Worm (Caenorhabditis elegans) whole organism, L3 larva: ENCODE data around the gene srz-1.

Source experiments
- R02D3.7 ChIP-seq: fragments of 150-350 bp; optimal IDR thresholded peaks from 2 replicates; lab custom pipeline; 2014; ENCODE audit warnings: missing biosample characterization, missing genetic modification characterization
- ceh-28 ChIP-seq: fragments of 150-350 bp; optimal IDR thresholded peaks from 2 replicates; lab custom pipeline; 2014; ENCODE audit warnings: missing biosample characterization, missing genetic modification reagents, missing genetic modification characterization
- ceh-9 ChIP-seq: sonication (generic microtip); optimal IDR thresholded peaks from 2 replicates; lab custom pipeline; 2018; ENCODE audit warnings: missing biosample characterization, missing genetic modification characterization
- daf-12 ChIP-seq: fragments of 150-350 bp; optimal IDR thresholded peaks from 2 replicates; lab custom pipeline; 2014; ENCODE audit warnings: missing biosample characterization, missing genetic modification reagents, missing genetic modification characterization
- elt-1 ChIP-seq: fragments of 150-350 bp; optimal IDR thresholded peaks from 2 replicates; lab custom pipeline; 2014; ENCODE audit warnings: missing biosample characterization, missing genetic modification characterization
- elt-2 ChIP-seq: sonication (generic microtip); optimal IDR thresholded peaks from 2 replicates; lab custom pipeline; 2016; ENCODE audit warnings: missing genetic modification reagents, mild to moderate bottlenecking, missing genetic modification characterization, missing compliant biosample characterization
- elt-3 ChIP-seq, 3 experiments: fragments of 150-350 bp in 1 of 3; sonication (generic microtip) in 2 of 3; optimal IDR thresholded peaks; 2 replicates in 2 of 3; 4 replicates in 1 of 3; lab custom pipeline; 2014 to 2017; ENCODE audit warnings: missing biosample characterization in 3 of 3, missing genetic modification characterization in 3 of 3
- eor-1 ChIP-seq, 2 experiments: fragments of 150-350 bp; optimal IDR thresholded peaks; 2 replicates each; lab custom pipeline; 2014 to 2018; ENCODE audit warnings: missing biosample characterization in 2 of 2, missing genetic modification characterization in 2 of 2
- fkh-10 ChIP-seq: sonication (generic microtip); optimal IDR thresholded peaks from 2 replicates; lab custom pipeline; 2017; ENCODE audit warnings: missing biosample characterization, missing genetic modification reagents, missing genetic modification characterization
- fkh-2 ChIP-seq: fragments of 150-350 bp; optimal IDR thresholded peaks from 2 replicates; lab custom pipeline; 2014; ENCODE audit warnings: missing biosample characterization, missing genetic modification reagents, missing genetic modification characterization
- fos-1 ChIP-seq: fragments of 150-350 bp; optimal IDR thresholded peaks from 2 replicates; lab custom pipeline; 2014; ENCODE audit warnings: missing biosample characterization, missing genetic modification characterization
- hmg-11 ChIP-seq: sonication (generic microtip); optimal IDR thresholded peaks from 2 replicates; lab custom pipeline; 2016; ENCODE audit warnings: missing genetic modification characterization, missing compliant biosample characterization
- jun-1 ChIP-seq: fragments of 150-350 bp; optimal IDR thresholded peaks from 2 replicates; lab custom pipeline; 2014; ENCODE audit warnings: missing biosample characterization, missing genetic modification reagents, missing genetic modification characterization
- lin-15B ChIP-seq: fragments of 150-350 bp; optimal IDR thresholded peaks from 2 replicates; lab custom pipeline; 2014; ENCODE audit warnings: missing biosample characterization, missing genetic modification characterization
- lsy-12 ChIP-seq: sonication (generic microtip); optimal IDR thresholded peaks from 2 replicates; lab custom pipeline; 2016; ENCODE audit warnings: mild to moderate bottlenecking, missing genetic modification characterization, missing compliant biosample characterization
- mdl-1 ChIP-seq: fragments of 150-350 bp; optimal IDR thresholded peaks from 2 replicates; lab custom pipeline; 2014; ENCODE audit warnings: missing biosample characterization, missing genetic modification characterization
- nfya-1 ChIP-seq: sonication (generic microtip); optimal IDR thresholded peaks from 2 replicates; lab custom pipeline; 2017; ENCODE audit warnings: missing genetic modification characterization, mild to moderate bottlenecking, missing compliant biosample characterization, antibody characterized with exemption, moderate library complexity; ENCODE audit not compliant: insufficient read depth
- nhr-23 ChIP-seq: fragments of 150-350 bp; optimal IDR thresholded peaks from 2 replicates; lab custom pipeline; 2014; ENCODE audit warnings: missing biosample characterization, missing genetic modification reagents, missing genetic modification characterization
- nhr-25 ChIP-seq: sonication (generic microtip); optimal IDR thresholded peaks from 2 replicates; lab custom pipeline; 2017; ENCODE audit warnings: missing biosample characterization, missing genetic modification characterization
- nhr-28 ChIP-seq: fragments of 150-350 bp; optimal IDR thresholded peaks from 2 replicates; lab custom pipeline; 2014; ENCODE audit warnings: missing biosample characterization, missing genetic modification characterization
- nhr-43 ChIP-seq: sonication (generic microtip); optimal IDR thresholded peaks from 2 replicates; lab custom pipeline; 2016; ENCODE audit warnings: mild to moderate bottlenecking, missing genetic modification characterization, missing compliant biosample characterization; ENCODE audit not compliant: poor library complexity, severe bottlenecking
- nhr-67 ChIP-seq: fragments of 150-350 bp; optimal IDR thresholded peaks from 2 replicates; lab custom pipeline; 2014; ENCODE audit warnings: missing biosample characterization, missing genetic modification characterization
- nhr-76 ChIP-seq: fragments of 150-350 bp; sonication (generic microtip); optimal IDR thresholded peaks from 5 replicates; lab custom pipeline; 2014; ENCODE audit warnings: missing biosample characterization, missing genetic modification characterization
- nhr-77 ChIP-seq: fragments of 150-350 bp; optimal IDR thresholded peaks from 2 replicates; lab custom pipeline; 2014; ENCODE audit warnings: missing biosample characterization, missing genetic modification characterization
- pha-4 ChIP-seq: fragments of 150-350 bp; optimal IDR thresholded peaks from 2 replicates; lab custom pipeline; 2014; ENCODE audit warnings: missing biosample characterization, missing genetic modification reagents, missing genetic modification characterization
- pqm-1 ChIP-seq: fragments of 150-350 bp; optimal IDR thresholded peaks from 2 replicates; lab custom pipeline; 2017; ENCODE audit warnings: missing biosample characterization, missing genetic modification characterization, inconsistent platforms
- ztf-11 ChIP-seq: fragments of 150-350 bp; optimal IDR thresholded peaks from 2 replicates; lab custom pipeline; 2014; ENCODE audit warnings: missing biosample characterization, missing genetic modification characterization

The srz-1 gene

DNA sequence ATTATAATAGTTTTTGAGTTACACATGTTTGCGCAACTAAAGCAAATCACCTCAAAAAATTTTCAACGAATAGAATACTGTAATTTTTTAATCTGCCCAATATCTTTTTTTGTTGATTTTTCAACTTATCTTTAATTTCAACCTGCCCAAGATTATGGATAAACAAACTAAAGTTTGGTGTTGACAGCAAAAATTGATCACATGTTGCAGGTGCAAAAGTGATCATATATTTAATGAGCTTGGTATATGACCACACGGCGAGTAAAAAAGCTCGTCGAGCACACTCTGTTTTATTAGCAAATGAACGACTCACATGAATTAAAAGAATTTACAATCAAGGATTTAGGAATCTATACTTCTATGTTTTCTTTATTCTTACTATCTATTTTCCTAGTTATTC is at the start of gene srz-1:
TSS of gene srz-1 (plus strand) at position 301 of the 400 bp plus-strand sequence.
- TF ChIP-seq elt-3 (tag; optimal IDR thresholded peaks at IDR 0.05; lab: Kevin White, UChicago) (no peak), nhr-67 (tag; lab: Kevin White, UChicago) (no peak), fos-1 (tag; lab: Kevin White, UChicago) (no peak), pha-4 (tag; lab: Kevin White, UChicago) (no peak), fkh-2 (no peak), hmg-11 (tag; lab: Kevin White, UChicago) (no peak), nhr-25 (tag; lab: Kevin White, UChicago) (no peak), fkh-10 (GFP tag; lab: Kevin White, UChicago) (no peak)

- TF ChIP-seq mdl-1 (tag; lab: Kevin White, UChicago) = no peak
- peak; percentile 19 for TF ChIP-seq pqm-1 (tag; lab: Kevin White, UChicago)
- TF ChIP-seq elt-2 = peak; percentile 73
These were observed 47.7 kb upstream of the srz-1 start, which contains the start of gene oac-53 for ce11 chrV:16627962-16628361. oac-53 (minus strand) TSS chrV:16627970.

- TF ChIP-seq lin-15B (tag; lab: Kevin White, UChicago) = no peak
- no peak for TF ChIP-seq nhr-23 (tag; lab: Kevin White, UChicago)
- no peak for TF ChIP-seq ztf-11 (tag; lab: Kevin White, UChicago)
- TF ChIP-seq, all 47 proteins: peak for 0
These were observed 46.7 kb upstream of the srz-1 start, which contains the start of gene W06G6.2 for ce11 chrV:16628991-16629390. W06G6.2 (plus strand) TSS chrV:16629291.

ce11 chrV:16629600-16629999 is 46.1 kb upstream of the srz-1 start, which contains the start of gene srd-21:
srd-21 (plus strand) TSS chrV:16629900.
- TF ChIP-seq ceh-28 (tag; lab: Kevin White, UChicago) (no peak), nhr-43 (tag; lab: Kevin White, UChicago) (no peak), lin-15B (tag; lab: Kevin White, UChicago) (no peak), fkh-2 (no peak), fkh-10 (GFP tag; lab: Kevin White, UChicago) (no peak), eor-1 (tag; optimal IDR thresholded peaks at IDR 0.05; lab: Kevin White, UChicago) (no peak), elt-2 (no peak), ceh-9 (tag; lab: Kevin White, UChicago) (no peak), jun-1 (no peak), R02D3.7 (tag; lab: Kevin White, UChicago) (no peak), lsy-12 (tag; lab: Kevin White, UChicago) (no peak), nfya-1 (tag; lab: Kevin White, UChicago) (no peak), nhr-76 (tag; lab: Kevin White, UChicago) (no peak)

- TF ChIP-seq lsy-12 (tag; lab: Kevin White, UChicago) (no peak), elt-2 (peak; percentile 28)
- TF ChIP-seq, all 47 proteins: peak for 1
These were observed 39.7 kb upstream of the srz-1 start, which contains the start of gene mltn-11 for ce11 chrV:16635911-16636310. mltn-11 (plus strand) TSS chrV:16636186.

DNA sequence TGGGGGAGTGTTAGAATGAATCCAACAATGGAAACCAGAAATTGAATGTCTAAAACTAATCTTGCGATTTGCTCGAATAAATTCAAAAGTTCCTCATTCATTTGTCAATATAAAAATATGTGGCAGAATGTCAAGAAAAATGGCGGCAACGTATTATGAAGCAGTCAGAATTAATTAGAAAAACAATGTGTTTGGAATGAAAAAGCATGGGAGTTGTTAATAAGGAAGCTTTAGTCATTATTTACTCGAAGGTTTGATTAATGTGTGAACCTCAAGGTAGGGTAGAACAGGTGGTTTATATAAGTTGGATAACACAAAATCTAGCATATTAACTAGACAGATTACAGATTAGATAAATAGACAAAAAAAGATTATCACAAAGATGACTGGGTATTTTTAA is 37.4 kb upstream of the srz-1 start, which contains the start of gene srw-76:
TSS of gene srw-76 (minus strand) at position 101 of the 400 bp plus-strand sequence.
- TF ChIP-seq daf-12 = no peak
- no peak for TF ChIP-seq nhr-23 (tag; lab: Kevin White, UChicago)
- no peak for TF ChIP-seq nhr-28 (tag; lab: Kevin White, UChicago)
- no peak for TF ChIP-seq lsy-12 (tag; lab: Kevin White, UChicago)

ce11 chrV:16640366-16640765 is 35.3 kb upstream of the srz-1 start:
- TF ChIP-seq fkh-10 (GFP tag; lab: Kevin White, UChicago) (no peak), elt-2 (peak; percentile 32), nhr-76 (tag; lab: Kevin White, UChicago) (no peak), lin-15B (tag; lab: Kevin White, UChicago) (no peak), elt-1 (tag; lab: Kevin White, UChicago) (no peak), R02D3.7 (tag; lab: Kevin White, UChicago) (no peak), nhr-77 (no peak), ceh-9 (tag; lab: Kevin White, UChicago) (no peak)
- TF ChIP-seq, all 47 proteins: peak for 1
